Fruit fly (Drosophila melanogaster): ENCODE measurements around the gene CG32856.

dm6 chr3R:15965169-15965568 lies at the start of gene CG32856, which contains the start of gene Rbf2:
- no peak for TF ChIP-seq aop (GFP tag; IDR thresholded peaks at IDR 0.05)
- peak in 1 of 2 experiments; percentile 39 for TF ChIP-seq insv (GFP tag; optimal IDR thresholded peaks at IDR 0.05)
- TF ChIP-seq E2f1 (GFP tag; IDR thresholded peaks at IDR 0.05): no peak
- no peak for TF ChIP-seq z (GFP tag; IDR thresholded peaks at IDR 0.05)
- TF ChIP-seq HHEX (GFP tag; optimal IDR thresholded peaks at IDR 0.05): no peak
- no peak for TF ChIP-seq danr (GFP tag; IDR thresholded peaks at IDR 0.05)
- no peak for TF ChIP-seq B-H1 (GFP tag; IDR thresholded peaks at IDR 0.05)
- TF ChIP-seq Pdp1 (GFP tag; optimal IDR thresholded peaks at IDR 0.05): peak; percentile 79 to 86
- TF ChIP-seq D19A (tag; optimal IDR thresholded peaks at IDR 0.05): no peak
- TF ChIP-seq MESR4 (GFP tag; optimal IDR thresholded peaks at IDR 0.05): peak; percentile 55
- peak; percentile 61 for TF ChIP-seq CG10462 (GFP tag; optimal IDR thresholded peaks at IDR 0.05)
- TF ChIP-seq salm (tag; optimal IDR thresholded peaks at IDR 0.05): peak; percentile 75
- TF ChIP-seq lov (optimal IDR thresholded peaks at IDR 0.05): no peak
- no peak for TF ChIP-seq lov (GFP tag; IDR thresholded peaks at IDR 0.05)
- TF ChIP-seq CG31388 (GFP tag; optimal IDR thresholded peaks at IDR 0.05): no peak

Data from whole organism, embryonic.